Fruit fly (Drosophila melanogaster) whole organism, embryonic: ENCODE measurements around the gene niki.
A peak's percentile ranks its signal among the peaks of the same experiment; 100 is the strongest.

Experiments used
- Aef1 ChIP-seq: fragments of 200-800 bp; sonication (Bioruptor generic); IDR thresholded peaks from 3 replicates; pipeline ENCODE4 v1.3.6; 2022; ENCODE audit warnings: missing biosample characterization, missing genetic modification characterization
- Blimp-1 ChIP-seq: fragments of 200-800 bp; sonication (Bioruptor generic); optimal IDR thresholded peaks from 3 replicates; lab custom pipeline; 2018; ENCODE audit warnings: missing biosample characterization, missing genetic modification characterization, mild to moderate bottlenecking, moderate library complexity, missing genetic modification reagents
- CG1024 ChIP-seq: fragments of 200-800 bp; sonication (Bioruptor generic); IDR thresholded peaks from 2 replicates; pipeline ENCODE4 v1.3.6; 2022; ENCODE audit warnings: missing biosample characterization, missing genetic modification characterization
- CG10274 ChIP-seq: fragments of 200-800 bp; sonication (Bioruptor generic); optimal IDR thresholded peaks from 3 replicates; lab custom pipeline; 2017; ENCODE audit warnings: missing biosample characterization, mild to moderate bottlenecking, missing genetic modification characterization
- CG10979 ChIP-seq: fragments of 200-800 bp; sonication (Bioruptor generic); optimal IDR thresholded peaks from 2 replicates; lab custom pipeline; 2018; ENCODE audit warnings: missing biosample characterization, mild to moderate bottlenecking, missing genetic modification characterization, moderate library complexity
- CG12236 ChIP-seq: fragments of 200-800 bp; sonication (Bioruptor generic); optimal IDR thresholded peaks from 2 replicates; lab custom pipeline; 2016; ENCODE audit warnings: missing biosample characterization, missing genetic modification characterization
- CG1233 ChIP-seq: fragments of 200-800 bp; sonication (Bioruptor generic); optimal IDR thresholded peaks from 4 replicates; lab custom pipeline; 2018; ENCODE audit warnings: missing biosample characterization, mild to moderate bottlenecking, missing genetic modification characterization
- CG15601 ChIP-seq: fragments of 200-800 bp; sonication (Bioruptor generic); optimal IDR thresholded peaks from 3 replicates; lab custom pipeline; 2019; ENCODE audit warnings: missing biosample characterization, mild to moderate bottlenecking, missing genetic modification characterization, moderate library complexity
- CG31224 ChIP-seq: fragments of 200-800 bp; sonication (Bioruptor generic); IDR thresholded peaks from 2 replicates; pipeline ENCODE4 v1.3.6; 2022; ENCODE audit warnings: missing biosample characterization, missing genetic modification characterization
- CG33213 ChIP-seq: fragments of 200-800 bp; sonication (Bioruptor generic); optimal IDR thresholded peaks from 3 replicates; lab custom pipeline; 2016; ENCODE audit warnings: missing biosample characterization, missing genetic modification characterization
- CG34224 ChIP-seq: fragments of 200-800 bp; sonication (Bioruptor generic); IDR thresholded peaks from 3 replicates; pipeline ENCODE4 v1.3.6; 2022; ENCODE audit warnings: missing biosample characterization, missing genetic modification characterization; ENCODE audit not compliant: partially characterized antibody
- CG6813 ChIP-seq: fragments of 200-800 bp; sonication (Bioruptor generic); optimal IDR thresholded peaks from 2 replicates; lab custom pipeline; 2017; ENCODE audit warnings: missing biosample characterization, missing genetic modification characterization, mild to moderate bottlenecking, moderate library complexity, missing genetic modification reagents
- CG7271 ChIP-seq: fragments of 200-800 bp; sonication (Bioruptor generic); optimal IDR thresholded peaks from 2 replicates; lab custom pipeline; 2018; ENCODE audit warnings: missing biosample characterization, mild to moderate bottlenecking, missing genetic modification characterization, moderate library complexity
- CG7928 ChIP-seq: fragments of 200-800 bp; sonication (Bioruptor generic); optimal IDR thresholded peaks from 2 replicates; lab custom pipeline; 2017; ENCODE audit warnings: missing biosample characterization, mild to moderate bottlenecking, missing genetic modification characterization
- CG9437 ChIP-seq: fragments of 200-800 bp; sonication (Bioruptor generic); optimal IDR thresholded peaks from 2 replicates; lab custom pipeline; 2018; ENCODE audit warnings: missing biosample characterization, mild to moderate bottlenecking, missing genetic modification characterization
- CG9817 ChIP-seq: fragments of 200-800 bp; sonication (Bioruptor generic); optimal IDR thresholded peaks from 2 replicates; lab custom pipeline; 2018; ENCODE audit warnings: missing biosample characterization, mild to moderate bottlenecking, missing genetic modification characterization, moderate library complexity
- CkIIα-i1 ChIP-seq: fragments of 200-800 bp; sonication (Bioruptor generic); IDR thresholded peaks from 2 replicates; pipeline ENCODE4 v1.3.6; 2022; ENCODE audit warnings: missing biosample characterization, missing genetic modification characterization
- CrebB ChIP-seq: fragments of 200-800 bp; sonication (Bioruptor generic); optimal IDR thresholded peaks from 3 replicates; lab custom pipeline; 2018; ENCODE audit warnings: missing biosample characterization, mild to moderate bottlenecking, missing genetic modification characterization
- Ets65A ChIP-seq: fragments of 200-800 bp; sonication (Bioruptor generic); peaks from one replicate; lab custom pipeline; 2016; ENCODE audit warnings: missing biosample characterization, missing genetic modification characterization
- Fer1 ChIP-seq: fragments of 200-800 bp; sonication (Bioruptor generic); optimal IDR thresholded peaks from 2 replicates; lab custom pipeline; 2017; ENCODE audit warnings: missing biosample characterization, mild to moderate bottlenecking, missing genetic modification characterization
- H2.0 ChIP-seq: fragments of 200-800 bp; sonication (Bioruptor generic); IDR thresholded peaks from 2 replicates; pipeline ENCODE4 v1.3.6; 2022; ENCODE audit warnings: missing biosample characterization, missing genetic modification characterization
- HmgZ ChIP-seq: fragments of 200-800 bp; sonication (Bioruptor generic); optimal IDR thresholded peaks from 2 replicates; lab custom pipeline; 2018; ENCODE audit warnings: missing biosample characterization, mild to moderate bottlenecking, missing genetic modification characterization
- Hr39 ChIP-seq: fragments of >200 bp; optimal IDR thresholded peaks from 2 replicates; lab custom pipeline; 2017
- MTF-1 ChIP-seq: fragments of 200-800 bp; sonication (Bioruptor generic); optimal IDR thresholded peaks from 2 replicates; lab custom pipeline; 2018; ENCODE audit warnings: missing biosample characterization, mild to moderate bottlenecking, missing genetic modification characterization, borderline replicate concordance
- Oaz ChIP-seq: fragments of 200-800 bp; sonication (Bioruptor generic); IDR thresholded peaks from 2 replicates; pipeline ENCODE4 v1.3.6; 2022; ENCODE audit warnings: missing biosample characterization, missing genetic modification characterization
- PHDP ChIP-seq: fragments of 200-800 bp; sonication (Bioruptor generic); optimal IDR thresholded peaks from 3 replicates; lab custom pipeline; 2018; ENCODE audit warnings: missing biosample characterization, mild to moderate bottlenecking, missing genetic modification characterization, moderate library complexity
- Side ChIP-seq: fragments of 200-800 bp; sonication (Bioruptor generic); optimal IDR thresholded peaks from 2 replicates; lab custom pipeline; 2016; ENCODE audit warnings: missing biosample characterization, missing genetic modification characterization
- Ssrp ChIP-seq: fragments of 200-800 bp; sonication (Bioruptor generic); optimal IDR thresholded peaks from 2 replicates; lab custom pipeline; 2018; ENCODE audit warnings: missing biosample characterization, mild to moderate bottlenecking, missing genetic modification characterization, moderate library complexity
- Trl ChIP-seq, 3 experiments: fragments of >200 bp in 2 of 3; fragments of 200-800 bp in 1 of 3; sonication (Bioruptor generic) in 1 of 3; optimal IDR thresholded peaks; 2 replicates in 1 of 3; 3 replicates in 2 of 3; lab custom pipeline; 2016 to 2017; ENCODE audit warnings: missing biosample characterization in 1 of 3, missing genetic modification characterization in 1 of 3
- amos ChIP-seq: fragments of 200-800 bp; sonication (Bioruptor generic); IDR thresholded peaks from 2 replicates; pipeline ENCODE4 v1.3.6; 2022; ENCODE audit warnings: missing biosample characterization, missing genetic modification characterization; ENCODE audit not compliant: partially characterized antibody
- bab2 ChIP-seq: fragments of 200-800 bp; sonication (Bioruptor generic); optimal IDR thresholded peaks from 2 replicates; lab custom pipeline; 2016; ENCODE audit warnings: missing biosample characterization, missing genetic modification characterization
- croc ChIP-seq: fragments of 200-800 bp; sonication (Bioruptor generic); conservative IDR thresholded peaks from 3 replicates; pipeline ENCODE4 v1.3.6; 2022; ENCODE audit warnings: missing biosample characterization, missing genetic modification characterization
- kah ChIP-seq: fragments of 200-800 bp; sonication (Bioruptor generic); optimal IDR thresholded peaks from 2 replicates; lab custom pipeline; 2018; ENCODE audit warnings: missing biosample characterization, mild to moderate bottlenecking, missing genetic modification characterization
- lov ChIP-seq, 2 experiments: fragments of 200-800 bp in 1 of 2; fragments of >200 bp in 1 of 2; sonication (Bioruptor generic) in 1 of 2; IDR thresholded peaks in 1 of 2; optimal IDR thresholded peaks in 1 of 2; 2 replicates in 1 of 2; 3 replicates in 1 of 2; pipeline versions ENCODE4 v1.3.6 to Lab custom; 2017 to 2022; ENCODE audit warnings: missing biosample characterization in 1 of 2, missing genetic modification characterization in 1 of 2
- mirr ChIP-seq: fragments of 200-800 bp; sonication (Bioruptor generic); optimal IDR thresholded peaks from 3 replicates; lab custom pipeline; 2018; ENCODE audit warnings: missing biosample characterization, mild to moderate bottlenecking, missing genetic modification characterization
- pb ChIP-seq: fragments of 200-800 bp; sonication (Bioruptor generic); optimal IDR thresholded peaks from 3 replicates; lab custom pipeline; 2016; ENCODE audit warnings: missing biosample characterization, missing genetic modification characterization
- pho ChIP-seq: fragments of 200-800 bp; sonication (Bioruptor generic); optimal IDR thresholded peaks from 2 replicates; lab custom pipeline; 2016; ENCODE audit warnings: missing biosample characterization, missing genetic modification characterization
- shn ChIP-seq: fragments of 200-800 bp; sonication (Bioruptor generic); optimal IDR thresholded peaks from 3 replicates; lab custom pipeline; 2016; ENCODE audit warnings: missing biosample characterization, missing genetic modification characterization
- slbo ChIP-seq: fragments of 200-800 bp; sonication (Bioruptor generic); IDR thresholded peaks from 2 replicates; pipeline ENCODE4 v1.3.6; 2022; ENCODE audit warnings: missing biosample characterization, missing genetic modification characterization
- sr ChIP-seq: fragments of 200-800 bp; sonication (Bioruptor generic); IDR thresholded peaks from 3 replicates; pipeline ENCODE4 v1.3.6; 2022; ENCODE audit warnings: missing biosample characterization, missing genetic modification characterization
- ssp ChIP-seq: fragments of 200-800 bp; sonication (Bioruptor generic); IDR thresholded peaks from 2 replicates; pipeline ENCODE4 v1.3.6; 2022; ENCODE audit warnings: missing biosample characterization, missing genetic modification characterization
- stwl ChIP-seq: fragments of 200-800 bp; sonication (Bioruptor generic); optimal IDR thresholded peaks from 3 replicates; lab custom pipeline; 2018; ENCODE audit warnings: missing biosample characterization, mild to moderate bottlenecking, missing genetic modification characterization, moderate library complexity
- sug ChIP-seq: fragments of 200-800 bp; optimal IDR thresholded peaks from 2 replicates; lab custom pipeline; 2019; ENCODE audit warnings: missing biosample characterization, mild to moderate bottlenecking, missing genetic modification characterization, moderate library complexity
- tgo ChIP-seq: fragments of 200-800 bp; sonication (Bioruptor generic); IDR thresholded peaks from 3 replicates; pipeline ENCODE4 v1.3.6; 2022; ENCODE audit warnings: missing biosample characterization, missing genetic modification characterization
- twi ChIP-seq: fragments of 200-800 bp; optimal IDR thresholded peaks from 2 replicates; lab custom pipeline; 2019; ENCODE audit warnings: missing biosample characterization, mild to moderate bottlenecking, missing genetic modification characterization, moderate library complexity
- unc-4 ChIP-seq: fragments of 200-800 bp; sonication (Bioruptor generic); IDR thresholded peaks from 2 replicates; pipeline ENCODE4 v1.3.6; 2022; ENCODE audit warnings: missing biosample characterization, missing genetic modification characterization; ENCODE audit not compliant: partially characterized antibody
- usp ChIP-seq: fragments of >200 bp; optimal IDR thresholded peaks from 2 replicates; lab custom pipeline; 2017; ENCODE audit warnings: missing biosample characterization, missing genetic modification characterization
- wek ChIP-seq: fragments of 200-800 bp; sonication (Bioruptor generic); optimal IDR thresholded peaks from 3 replicates; lab custom pipeline; 2018; ENCODE audit warnings: missing biosample characterization, mild to moderate bottlenecking, missing genetic modification characterization, moderate library complexity

Gene niki

DNA sequence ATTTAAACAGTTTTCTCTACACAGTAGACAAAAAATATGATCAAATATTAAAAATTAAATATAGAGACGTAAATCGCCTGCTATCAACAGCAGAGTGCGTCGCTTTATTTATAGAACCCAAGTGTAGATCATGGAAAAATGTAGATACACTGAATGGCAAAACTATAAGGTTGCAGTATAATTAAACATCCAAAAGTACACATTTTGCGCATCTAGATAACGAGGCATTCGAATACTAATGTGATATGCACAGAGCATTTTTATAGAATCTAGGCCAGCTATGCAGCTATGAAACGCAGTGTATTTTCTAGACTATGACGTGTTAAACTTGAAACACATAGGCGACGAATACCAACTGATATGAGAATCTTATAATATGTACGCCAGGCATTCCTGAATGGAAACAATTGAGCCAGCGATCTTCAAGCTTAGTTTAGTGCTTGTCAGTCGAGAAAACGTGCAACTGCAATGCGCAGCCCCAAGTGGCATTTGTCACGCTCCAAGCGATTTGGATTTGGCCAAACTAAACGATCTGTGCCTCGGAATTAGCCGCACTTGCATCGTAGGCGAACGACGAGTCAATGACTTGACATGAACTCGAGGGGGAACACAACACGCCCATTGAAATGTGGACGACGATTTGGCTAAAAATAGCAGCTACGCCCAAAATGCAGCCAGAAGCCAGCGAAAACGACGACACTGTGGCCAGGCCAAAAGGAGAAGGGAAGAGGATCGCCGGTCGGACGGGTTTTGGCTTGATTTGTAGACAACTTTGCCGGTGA, 14.4 kb downstream of the niki start (continued):
- TF ChIP-seq CG1024 (GFP tag; lab: Robert Waterston, UW) (peak; percentile 72), PHDP (peak; percentile 92), CrebB (tag; lab: Kevin White, UChicago) (peak; percentile 87), CG31224 (GFP tag; lab: Robert Waterston, UW) (peak; percentile 78), pb (peak; percentile 74), bab2 (GFP tag; lab: Kevin White, UChicago) (peak; percentile 86), Fer1 (GFP tag; lab: Kevin White, UChicago) (peak; percentile 88), kah (peak; percentile 70), Ssrp (tag; lab: Kevin White, UChicago) (peak; percentile 79), sr (GFP tag; lab: Robert Waterston, UW) (peak; percentile 72; the same call in 2 of the 3 replicates), pho (peak; percentile 76), CG34224 (GFP tag; lab: Robert Waterston, UW) (no peak), CG9437 (GFP tag; lab: Kevin White, UChicago) (peak; percentile 76), CG10979 (tag; lab: Kevin White, UChicago) (peak; percentile 70), wek (peak; percentile 77), Ets65A (GFP tag; lab: Kevin White, UChicago) (peak; percentile 97), CG7928 (GFP tag; lab: Kevin White, UChicago) (peak; percentile 69), Side (peak; percentile 78), croc (GFP tag; lab: Robert Waterston, UW) (peak; percentile 58; the same call in 2 of the 3 replicates), CG12236 (GFP tag; lab: Kevin White, UChicago) (peak; percentile 52), CG33213 (GFP tag; lab: Kevin White, UChicago) (peak; percentile 45), amos (no peak), HmgZ (tag; lab: Kevin White, UChicago) (peak; percentile 93), Trl (optimal IDR thresholded peaks at IDR 0.05; lab: Kevin White, UChicago) (no peak), Trl (GFP tag; optimal IDR thresholded peaks at IDR 0.05; lab: Kevin White, UChicago) (peak; percentile 74), ssp (GFP tag; lab: Robert Waterston, UW) (peak; percentile 70), H2.0 (peak; percentile 88), CG7271 (tag; lab: Kevin White, UChicago) (no peak), sug (peak; percentile 76), usp (GFP tag; lab: Kevin White, UChicago) (no peak), CG1233 (GFP tag; lab: Kevin White, UChicago) (peak; percentile 83), lov (optimal IDR thresholded peaks at IDR 0.05; lab: Kevin White, UChicago) (no peak), lov (GFP tag; IDR thresholded peaks at IDR 0.05; lab: Robert Waterston, UW) (peak; percentile 73; the same call in 2 of the 3 replicates), mirr (GFP tag; lab: Kevin White, UChicago) (peak; percentile 92), stwl (tag; lab: Kevin White, UChicago) (no peak), Blimp-1 (GFP tag; lab: Kevin White, UChicago) (peak; percentile 81), Hr39 (lab: Kevin White, UChicago) (no peak), shn (GFP tag; lab: Kevin White, UChicago) (peak; percentile 77), CG15601 (tag; lab: Kevin White, UChicago) (peak; percentile 68), CG9817 (tag; lab: Kevin White, UChicago) (peak; percentile 90), CkIIα-i1 (GFP tag; lab: Robert Waterston, UW) (0 out of 2 replicates have a peak, but pooled peaks have one; percentile 24), Aef1 (GFP tag; lab: Robert Waterston, UW) (peak; percentile 89), unc-4 (GFP tag; lab: Robert Waterston, UW) (no peak), CG10274 (GFP tag; lab: Kevin White, UChicago) (peak; percentile 83), slbo (GFP tag; lab: Robert Waterston, UW) (peak; percentile 94), MTF-1 (GFP tag; lab: Kevin White, UChicago) (peak; percentile 78), twi (tag; lab: Kevin White, UChicago) (peak; percentile 76), CG6813 (peak; percentile 90), Oaz (GFP tag; lab: Robert Waterston, UW) (peak; percentile 83), tgo (GFP tag; lab: Robert Waterston, UW) (peak; percentile 83)
